Fruit fly (Drosophila melanogaster) Kc167 (cell line): ENCODE measurements around the gene nudE.

Source experiments
- Myc ChIP-seq: fragments of >200 bp; optimal IDR thresholded peaks from 2 replicates; lab custom pipeline; 2017; ENCODE audit warnings: missing external identifiers
- Sin3A ChIP-seq: fragments of >200 bp; optimal IDR thresholded peaks from 2 replicates; lab custom pipeline; 2018; ENCODE audit warnings: missing external identifiers
- h ChIP-seq: fragments of >200 bp; optimal IDR thresholded peaks from 3 replicates; lab custom pipeline; 2018; ENCODE audit warnings: missing external identifiers
- insv ChIP-seq: fragments of >200 bp; optimal IDR thresholded peaks from 3 replicates; lab custom pipeline; 2018; ENCODE audit warnings: missing external identifiers
- psq ChIP-seq: fragments of >200 bp; optimal IDR thresholded peaks from 2 replicates; lab custom pipeline; 2017; ENCODE audit warnings: missing external identifiers
- ttk ChIP-seq: sonication (Bioruptor generic); optimal IDR thresholded peaks from 2 replicates; lab custom pipeline; 2017; ENCODE audit warnings: missing external identifiers

dm6 chr3L:9863656-9864055 is 35.4 kb upstream of the nudE start:
- TF ChIP-seq psq: no peak
- TF ChIP-seq Myc: no peak
- TF ChIP-seq h: no peak
- TF ChIP-seq Sin3A (lab: Kevin White, UChicago): no peak
- TF ChIP-seq ttk (lab: Kevin White, UChicago): no peak
- TF ChIP-seq insv (lab: Kevin White, UChicago): no peak
